Worm (Caenorhabditis elegans) whole organism, L4 larva: ENCODE measurements around the gene meg-1.

ENCODE experiments used
- F26F4.8 ChIP-seq: fragments of 200-800 bp; sonication (Bioruptor generic); conservative IDR thresholded peaks from 2 replicates; pipeline ENCODE4 v1.3.6; 2022; ENCODE audit warnings: missing genetic modification characterization, missing compliant biosample characterization
- F37D6.2 ChIP-seq: sonication (generic microtip); optimal IDR thresholded peaks from 2 replicates; lab custom pipeline; 2016; ENCODE audit warnings: mild to moderate bottlenecking, missing genetic modification characterization, missing compliant biosample characterization
- F49E8.2 ChIP-seq: sonication (generic microtip); optimal IDR thresholded peaks from 2 replicates; lab custom pipeline; 2016; ENCODE audit warnings: missing compliant biosample characterization, mild to moderate bottlenecking, missing genetic modification characterization, borderline replicate concordance
- R02D3.7 ChIP-seq: fragments of 150-350 bp; sonication (generic microtip); optimal IDR thresholded peaks from 3 replicates; lab custom pipeline; 2014; ENCODE audit warnings: missing biosample characterization, missing genetic modification characterization
- T26A8.4 ChIP-seq: fragments of 200-800 bp; sonication (Bioruptor generic); IDR thresholded peaks from 2 replicates; pipeline ENCODE4 v1.3.6; 2022; ENCODE audit warnings: missing genetic modification characterization, missing compliant biosample characterization
- Y48G9A.11 ChIP-seq: fragments of 200-800 bp; sonication (Bioruptor generic); IDR thresholded peaks from 2 replicates; pipeline ENCODE4 v1.3.6; 2022; ENCODE audit warnings: missing genetic modification reagents, missing genetic modification characterization, missing compliant biosample characterization
- Y5F2A.4 ChIP-seq: fragments of 200-800 bp; sonication (Bioruptor generic); optimal IDR thresholded peaks from 2 replicates; lab custom pipeline; 2018; ENCODE audit warnings: mild to moderate bottlenecking, missing genetic modification characterization, missing compliant biosample characterization
- ama-1 ChIP-seq: fragments of 150-350 bp; optimal IDR thresholded peaks from 2 replicates; lab custom pipeline; 2014; ENCODE audit warnings: inconsistent platforms, mixed read lengths
- ceh-62 ChIP-seq: sonication (generic microtip); optimal IDR thresholded peaks from 2 replicates; lab custom pipeline; 2017; ENCODE audit warnings: missing biosample characterization, missing genetic modification characterization
- ctbp-1 ChIP-seq: fragments of 200-800 bp; sonication (Bioruptor generic); IDR thresholded peaks from 2 replicates; pipeline ENCODE4 v1.3.6; 2022; ENCODE audit warnings: missing genetic modification reagents, missing genetic modification characterization, missing compliant biosample characterization
- daf-12 ChIP-seq: fragments of 150-350 bp; optimal IDR thresholded peaks from 2 replicates; lab custom pipeline; 2014; ENCODE audit warnings: missing biosample characterization, missing genetic modification reagents, missing genetic modification characterization
- dmd-6 ChIP-seq: fragments of 200-800 bp; sonication (Bioruptor generic); IDR thresholded peaks from 2 replicates; pipeline ENCODE4 v1.3.6; 2022; ENCODE audit warnings: missing genetic modification reagents, missing genetic modification characterization, missing compliant biosample characterization
- dmd-9 ChIP-seq: fragments of 200-800 bp; sonication (Bioruptor generic); IDR thresholded peaks from 2 replicates; pipeline ENCODE4 v1.3.6; 2022; ENCODE audit warnings: missing genetic modification reagents, missing genetic modification characterization, missing compliant biosample characterization
- egl-27 ChIP-seq: sonication (generic microtip); optimal IDR thresholded peaks from 3 replicates; lab custom pipeline; 2017; ENCODE audit warnings: missing biosample characterization, missing genetic modification reagents, missing genetic modification characterization
- fos-1 ChIP-seq: fragments of 150-350 bp; optimal IDR thresholded peaks from 2 replicates; lab custom pipeline; 2014; ENCODE audit warnings: missing biosample characterization, missing genetic modification characterization
- hif-1 ChIP-seq, 2 experiments: sonication (generic microtip); optimal IDR thresholded peaks; 2 replicates each; lab custom pipeline; 2016 to 2017; ENCODE audit warnings: missing compliant biosample characterization in 2 of 2, missing genetic modification characterization in 2 of 2, missing genetic modification reagents in 2 of 2, missing genotype in 2 of 2, mild to moderate bottlenecking in 1 of 2
- hlh-11 ChIP-seq: fragments of 200-800 bp; sonication (Bioruptor generic); optimal IDR thresholded peaks from 2 replicates; lab custom pipeline; 2018; ENCODE audit warnings: mild to moderate bottlenecking, missing genetic modification characterization, missing compliant biosample characterization
- hmg-1.1 ChIP-seq: fragments of 200-800 bp; sonication (Bioruptor generic); IDR thresholded peaks from 2 replicates; pipeline ENCODE4 v1.3.6; 2022; ENCODE audit warnings: missing genetic modification reagents, missing genetic modification characterization, missing compliant biosample characterization
- lin-29 ChIP-seq: fragments of 200-800 bp; sonication (Bioruptor generic); IDR thresholded peaks from 2 replicates; pipeline ENCODE4 v1.3.6; 2022; ENCODE audit warnings: missing genetic modification reagents, missing genetic modification characterization, missing compliant biosample characterization
- lin-39 ChIP-seq: fragments of 150-350 bp; optimal IDR thresholded peaks from 2 replicates; lab custom pipeline; 2014; ENCODE audit warnings: missing biosample characterization, missing genetic modification reagents, missing genetic modification characterization
- lir-3 ChIP-seq: sonication (generic microtip); optimal IDR thresholded peaks from 2 replicates; lab custom pipeline; 2016; ENCODE audit warnings: mild to moderate bottlenecking, missing genetic modification characterization, missing compliant biosample characterization
- mxl-2 ChIP-seq: fragments of 200-800 bp; sonication (Bioruptor generic); conservative IDR thresholded peaks from 2 replicates; pipeline ENCODE4 v1.3.6; 2022; ENCODE audit warnings: missing genetic modification reagents, missing genetic modification characterization, missing compliant biosample characterization
- nhr-10 ChIP-seq: fragments of 150-350 bp; optimal IDR thresholded peaks from 2 replicates; lab custom pipeline; 2014; ENCODE audit warnings: missing biosample characterization, missing genetic modification characterization
- nhr-237 ChIP-seq: sonication (generic microtip); optimal IDR thresholded peaks from 2 replicates; lab custom pipeline; 2017; ENCODE audit warnings: missing biosample characterization, missing genetic modification characterization
- nhr-25 ChIP-seq: sonication (generic microtip); optimal IDR thresholded peaks from 2 replicates; lab custom pipeline; 2017; ENCODE audit warnings: missing genetic modification characterization, mild to moderate bottlenecking, missing compliant biosample characterization, antibody characterized with exemption, moderate library complexity, borderline replicate concordance; ENCODE audit not compliant: insufficient read depth
- nhr-28 ChIP-seq: fragments of 150-350 bp; optimal IDR thresholded peaks from 2 replicates; lab custom pipeline; 2014; ENCODE audit warnings: missing biosample characterization, missing genetic modification characterization
- nhr-41 ChIP-seq: fragments of 200-800 bp; sonication (Bioruptor generic); IDR thresholded peaks from 2 replicates; pipeline ENCODE4 v1.3.6; 2022; ENCODE audit warnings: missing genetic modification reagents, missing genetic modification characterization, missing compliant biosample characterization
- nhr-42 ChIP-seq: fragments of 200-800 bp; sonication (Bioruptor generic); IDR thresholded peaks from 2 replicates; pipeline ENCODE4 v1.3.6; 2022; ENCODE audit warnings: missing genetic modification characterization, missing compliant biosample characterization
- set-16 ChIP-seq: fragments of 200-800 bp; sonication (Bioruptor generic); IDR thresholded peaks from 2 replicates; pipeline ENCODE4 v1.3.6; 2022; ENCODE audit warnings: missing genetic modification reagents, missing genetic modification characterization, missing compliant biosample characterization
- skn-1 ChIP-seq: fragments of 150-350 bp; optimal IDR thresholded peaks from 2 replicates; lab custom pipeline; 2014; ENCODE audit warnings: missing biosample characterization, missing genetic modification characterization
- spr-3 ChIP-seq: fragments of 200-800 bp; sonication (Bioruptor generic); optimal IDR thresholded peaks from 2 replicates; lab custom pipeline; 2018; ENCODE audit warnings: mild to moderate bottlenecking, missing genetic modification characterization, missing compliant biosample characterization
- tag-97 ChIP-seq: fragments of 200-800 bp; sonication (Bioruptor generic); IDR thresholded peaks from 2 replicates; pipeline ENCODE4 v1.3.6; 2022; ENCODE audit warnings: missing genetic modification characterization, missing compliant biosample characterization
- tra-1 ChIP-seq: fragments of 200-800 bp; sonication (Bioruptor generic); IDR thresholded peaks from 2 replicates; pipeline ENCODE4 v1.3.6; 2022; ENCODE audit warnings: missing genetic modification reagents, missing genetic modification characterization, missing compliant biosample characterization
- unc-39 ChIP-seq: sonication (generic microtip); optimal IDR thresholded peaks from 2 replicates; lab custom pipeline; 2017; ENCODE audit warnings: missing biosample characterization, missing genetic modification characterization
- unc-62 ChIP-seq, 3 experiments: fragments of 150-350 bp in 1 of 3; sonication (generic microtip); optimal IDR thresholded peaks in 2 of 3; peaks in 1 of 3; 1 replicate in 1 of 3; 2 replicates in 2 of 3; lab custom pipeline; 2014 to 2017; ENCODE audit warnings: missing biosample characterization in 3 of 3, missing genetic modification characterization in 3 of 3, missing genetic modification reagents in 3 of 3, missing genotype in 1 of 3
- zag-1 ChIP-seq: fragments of 150-350 bp; optimal IDR thresholded peaks from 2 replicates; lab custom pipeline; 2014; ENCODE audit warnings: missing biosample characterization, missing genetic modification characterization
- zip-11 ChIP-seq: fragments of 200-800 bp; sonication (Bioruptor generic); IDR thresholded peaks from 2 replicates; pipeline ENCODE4 v1.3.6; 2022; ENCODE audit warnings: missing genetic modification characterization, missing compliant biosample characterization
- zip-2 ChIP-seq: fragments of 150-350 bp; optimal IDR thresholded peaks from 2 replicates; lab custom pipeline; 2014; ENCODE audit warnings: missing biosample characterization, missing genetic modification characterization

Gene meg-1

DNA sequence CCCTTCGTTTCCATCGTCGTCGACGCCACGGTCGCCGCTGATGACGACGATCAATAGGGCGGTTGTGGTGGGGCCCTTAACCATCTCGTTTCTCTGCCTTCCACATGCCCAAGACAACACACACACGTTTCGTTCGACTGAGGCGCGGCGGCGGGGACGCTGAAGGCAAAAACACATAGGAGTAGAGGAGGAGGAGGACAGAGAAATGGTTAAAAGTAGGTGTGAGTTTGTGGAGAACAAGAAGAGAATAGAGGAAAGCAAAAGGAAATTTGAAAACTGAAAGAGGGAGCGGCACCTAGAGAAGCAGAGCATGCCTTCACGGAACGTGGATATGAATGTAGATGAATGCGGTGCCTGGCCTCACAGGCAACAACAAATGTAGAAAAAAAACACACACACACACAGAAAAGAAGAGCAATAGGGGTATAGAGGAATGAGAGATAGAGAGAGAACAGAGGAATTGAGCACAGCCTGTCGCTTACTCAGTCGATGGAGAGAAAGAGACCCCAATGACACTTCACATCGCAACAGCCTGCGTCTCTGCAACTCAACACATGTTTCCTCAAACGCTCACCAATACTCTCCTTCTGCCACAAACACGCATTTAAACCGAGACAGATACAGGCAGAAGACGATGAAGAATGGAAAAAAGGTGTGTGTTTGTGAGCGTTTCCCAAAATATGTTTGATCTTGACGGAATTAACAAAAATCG is 40.0 kb upstream of the meg-1 start (continued):
- TF ChIP-seq unc-39 (tag; lab: Kevin White, UChicago), result no peak
- TF ChIP-seq skn-1 (tag; lab: Kevin White, UChicago), result no peak
- no peak for TF ChIP-seq nhr-237 (tag; lab: Kevin White, UChicago)
- TF ChIP-seq lin-29 (GFP tag; lab: Robert Waterston, UW), result no peak
- TF ChIP-seq daf-12 (tag; lab: Kevin White, UChicago), result no peak
- no peak for TF ChIP-seq lir-3 (tag; lab: Kevin White, UChicago)
- peak; percentile 86 for TF ChIP-seq ctbp-1 (GFP tag; lab: Robert Waterston, UW)
- peak; percentile 46 for TF ChIP-seq nhr-10
- no peak for TF ChIP-seq nhr-42
- peak; percentile 75 for TF ChIP-seq dmd-6 (GFP tag; lab: Robert Waterston, UW)
- TF ChIP-seq hmg-1.1 (GFP tag; lab: Robert Waterston, UW), result peak; percentile 88
- peak; percentile 23 to 73 for TF ChIP-seq hif-1 (tag; optimal IDR thresholded peaks at IDR 0.05; lab: Kevin White, UChicago)
- no peak for TF ChIP-seq tra-1 (GFP tag; lab: Robert Waterston, UW)
- TF ChIP-seq zip-2 (tag; lab: Kevin White, UChicago), result no peak
- TF ChIP-seq F37D6.2 (tag; lab: Kevin White, UChicago), result peak; percentile 67
- TF ChIP-seq hlh-11 (tag; lab: Kevin White, UChicago), result peak; percentile 96
- TF ChIP-seq zag-1, result peak; percentile 16
- no peak for TF ChIP-seq lin-39 (tag; lab: Kevin White, UChicago)
- no peak for TF ChIP-seq F49E8.2 (tag; lab: Kevin White, UChicago)
- TF ChIP-seq tag-97 (GFP tag; lab: Robert Waterston, UW), result no peak
- no peak for TF ChIP-seq mxl-2
- no peak for TF ChIP-seq F26F4.8 (GFP tag; lab: Robert Waterston, UW)
- TF ChIP-seq ama-1 (lab: Kevin White, UChicago), result peak; percentile 45
- no peak for TF ChIP-seq ceh-62 (tag; lab: Kevin White, UChicago)
- TF ChIP-seq zip-11, result no peak
- no peak for TF ChIP-seq nhr-41 (GFP tag; lab: Robert Waterston, UW)
- TF ChIP-seq T26A8.4, result 0 out of 2 replicates have a peak, but pooled peaks have one; percentile 40
- no peak for TF ChIP-seq dmd-9 (GFP tag; lab: Robert Waterston, UW)
- no peak for TF ChIP-seq R02D3.7 (tag; lab: Kevin White, UChicago)
- no peak for TF ChIP-seq nhr-25 (tag; lab: Kevin White, UChicago)
- peak; percentile 85 for TF ChIP-seq nhr-28 (tag; lab: Kevin White, UChicago)
- TF ChIP-seq Y48G9A.11 (GFP tag; lab: Robert Waterston, UW), result no peak
- TF ChIP-seq Y5F2A.4 (GFP tag; lab: Kevin White, UChicago), result no peak
- TF ChIP-seq set-16 (GFP tag; lab: Robert Waterston, UW), result peak; percentile 89
- TF ChIP-seq egl-27 (tag; lab: Kevin White, UChicago), result no peak
- TF ChIP-seq fos-1, result no peak

- TF ChIP-seq spr-3 (GFP tag; lab: Kevin White, UChicago) (no peak), unc-62 (GFP tag; optimal IDR thresholded peaks at IDR 0.05 in 1 of 2; lab: Kevin White, UChicago) (peak in 1 of 2 experiments; percentile 91), unc-62 (tag; optimal IDR thresholded peaks at IDR 0.05; lab: Kevin White, UChicago) (no peak)
These were observed 38.9 kb upstream of the meg-1 start, which contains the start of gene pqn-39 for ce11 chrX:13968292-13968691. Gene pqn-39, minus strand, starts transcription at chrX:13968676.
